Fruit fly (Drosophila melanogaster) whole organism, embryonic: ENCODE results near the gene CG17364.

Experiments used
- CG11695 ChIP-seq: fragments of 200-800 bp; sonication (Bioruptor generic); IDR thresholded peaks from 3 replicates; pipeline ENCODE4 v1.3.6; 2022; ENCODE audit warnings: missing biosample characterization, missing genetic modification characterization
- CG12236 ChIP-seq: fragments of 200-800 bp; sonication (Bioruptor generic); optimal IDR thresholded peaks from 2 replicates; lab custom pipeline; 2016; ENCODE audit warnings: missing biosample characterization, missing genetic modification characterization
- CG12391 ChIP-seq: fragments of 200-800 bp; sonication (Bioruptor generic); optimal IDR thresholded peaks from 3 replicates; lab custom pipeline; 2018; ENCODE audit warnings: missing biosample characterization, mild to moderate bottlenecking, missing genetic modification characterization, moderate library complexity
- CG12769 ChIP-seq: fragments of 200-800 bp; sonication (Bioruptor generic); optimal IDR thresholded peaks from 2 replicates; lab custom pipeline; 2019; ENCODE audit warnings: missing biosample characterization, mild to moderate bottlenecking, missing genetic modification characterization, moderate library complexity
- CG14050 ChIP-seq: fragments of 200-800 bp; sonication (Bioruptor generic); IDR thresholded peaks from 3 replicates; pipeline ENCODE4 v1.3.6; 2022; ENCODE audit warnings: missing biosample characterization, missing genetic modification characterization
- CG16779 ChIP-seq: fragments of 200-800 bp; sonication (Bioruptor generic); IDR thresholded peaks from 2 replicates; pipeline ENCODE4 v1.3.6; 2022; ENCODE audit warnings: missing biosample characterization, missing genetic modification characterization
- CG17385 ChIP-seq: fragments of 200-800 bp; sonication (Bioruptor generic); optimal IDR thresholded peaks from 3 replicates; lab custom pipeline; 2018; ENCODE audit warnings: missing biosample characterization, mild to moderate bottlenecking, missing genetic modification characterization
- CG2202 ChIP-seq: fragments of 200-800 bp; sonication (Bioruptor generic); optimal IDR thresholded peaks from 2 replicates; lab custom pipeline; 2018; ENCODE audit warnings: missing biosample characterization, mild to moderate bottlenecking, missing genetic modification characterization
- CG3065 ChIP-seq: fragments of 200-800 bp; sonication (Bioruptor generic); optimal IDR thresholded peaks from 2 replicates; lab custom pipeline; 2016; ENCODE audit warnings: missing biosample characterization, missing genetic modification characterization
- CG31224 ChIP-seq: fragments of 200-800 bp; sonication (Bioruptor generic); IDR thresholded peaks from 2 replicates; pipeline ENCODE4 v1.3.6; 2022; ENCODE audit warnings: missing biosample characterization, missing genetic modification characterization
- CG34224 ChIP-seq: fragments of 200-800 bp; sonication (Bioruptor generic); IDR thresholded peaks from 3 replicates; pipeline ENCODE4 v1.3.6; 2022; ENCODE audit warnings: missing biosample characterization, missing genetic modification characterization; ENCODE audit not compliant: partially characterized antibody
- CG3995 ChIP-seq: fragments of 200-800 bp; sonication (Bioruptor generic); optimal IDR thresholded peaks from 3 replicates; lab custom pipeline; 2016; ENCODE audit warnings: missing biosample characterization, missing genetic modification characterization
- CG5953 ChIP-seq: fragments of 200-800 bp; sonication (Bioruptor generic); IDR thresholded peaks from 2 replicates; pipeline ENCODE4 v1.3.6; 2022; ENCODE audit warnings: missing biosample characterization, missing genetic modification characterization
- CG6683 ChIP-seq: fragments of 200-800 bp; sonication (Bioruptor generic); optimal IDR thresholded peaks from 2 replicates; lab custom pipeline; 2017; ENCODE audit warnings: missing biosample characterization, mild to moderate bottlenecking, missing genetic modification characterization, missing genetic modification reagents
- CG7372 ChIP-seq: fragments of 200-800 bp; sonication (Bioruptor generic); IDR thresholded peaks from 2 replicates; pipeline ENCODE4 v1.3.6; 2022; ENCODE audit warnings: missing biosample characterization, missing genetic modification characterization
- CrebB ChIP-seq: fragments of 200-800 bp; sonication (Bioruptor generic); optimal IDR thresholded peaks from 3 replicates; lab custom pipeline; 2018; ENCODE audit warnings: missing biosample characterization, mild to moderate bottlenecking, missing genetic modification characterization
- Doc3 ChIP-seq: fragments of 200-800 bp; sonication (Bioruptor generic); IDR thresholded peaks from 3 replicates; pipeline ENCODE4 v1.3.6; 2022; ENCODE audit warnings: missing biosample characterization, missing genetic modification characterization; ENCODE audit not compliant: partially characterized antibody
- Eip74EF ChIP-seq, 2 experiments: fragments of 200-800 bp in 1 of 2; fragments of >200 bp in 1 of 2; sonication (Bioruptor generic) in 1 of 2; optimal IDR thresholded peaks; 2 replicates each; lab custom pipeline; 2017 to 2019; ENCODE audit warnings: missing biosample characterization in 2 of 2, missing genetic modification characterization in 2 of 2, mild to moderate bottlenecking in 1 of 2, moderate library complexity in 1 of 2
- Hr51 ChIP-seq, 2 experiments: fragments of 200-800 bp; sonication (Bioruptor generic); optimal IDR thresholded peaks; 2 replicates in 1 of 2; 3 replicates in 1 of 2; lab custom pipeline; 2016 to 2018; ENCODE audit warnings: missing biosample characterization in 2 of 2, missing genetic modification characterization in 2 of 2, mild to moderate bottlenecking in 1 of 2, moderate library complexity in 1 of 2
- Hsf ChIP-seq: fragments of 200-800 bp; sonication (Bioruptor generic); optimal IDR thresholded peaks from 3 replicates; lab custom pipeline; 2016; ENCODE audit warnings: missing biosample characterization, missing genetic modification characterization
- Jarid2 ChIP-seq: fragments of 200-800 bp; sonication (Bioruptor generic); optimal IDR thresholded peaks from 3 replicates; lab custom pipeline; 2017; ENCODE audit warnings: mild to moderate bottlenecking, missing biosample characterization, missing genetic modification reagents, missing genetic modification characterization
- Med ChIP-seq: fragments of 200-800 bp; sonication (Bioruptor generic); peaks from one replicate; lab custom pipeline; 2016; ENCODE audit warnings: missing biosample characterization, missing genetic modification characterization, mild to moderate bottlenecking, inconsistent platforms, moderate library complexity
- Neu2 ChIP-seq: fragments of 200-800 bp; sonication (Bioruptor generic); optimal IDR thresholded peaks from 3 replicates; lab custom pipeline; 2016; ENCODE audit warnings: missing biosample characterization, missing genetic modification characterization, borderline replicate concordance
- NfI ChIP-seq: fragments of 200-800 bp; sonication (Bioruptor generic); optimal IDR thresholded peaks from 3 replicates; lab custom pipeline; 2018; ENCODE audit warnings: missing biosample characterization, mild to moderate bottlenecking, missing genetic modification characterization, moderate library complexity
- Opbp ChIP-seq: fragments of 200-800 bp; sonication (Bioruptor generic); IDR thresholded peaks from 3 replicates; pipeline ENCODE4 v1.3.6; 2022; ENCODE audit warnings: missing biosample characterization, missing genetic modification characterization; ENCODE audit not compliant: partially characterized antibody
- Optix ChIP-seq: fragments of 200-800 bp; sonication (Bioruptor generic); IDR thresholded peaks from 3 replicates; pipeline ENCODE4 v1.3.6; 2022; ENCODE audit warnings: missing biosample characterization, missing genetic modification characterization
- PHDP ChIP-seq: fragments of 200-800 bp; sonication (Bioruptor generic); optimal IDR thresholded peaks from 3 replicates; lab custom pipeline; 2018; ENCODE audit warnings: missing biosample characterization, mild to moderate bottlenecking, missing genetic modification characterization, moderate library complexity
- Pdp1 ChIP-seq, 2 experiments: fragments of 200-800 bp; sonication (Bioruptor generic); optimal IDR thresholded peaks; 3 replicates each; lab custom pipeline; 2016; ENCODE audit warnings: missing biosample characterization in 2 of 2, missing genetic modification characterization in 2 of 2, mild to moderate bottlenecking in 1 of 2, moderate library complexity in 1 of 2
- Sin3A ChIP-seq: fragments of >200 bp; optimal IDR thresholded peaks from 2 replicates; lab custom pipeline; 2018
- Vsx1 ChIP-seq: fragments of 200-800 bp; sonication (Bioruptor generic); optimal IDR thresholded peaks from 2 replicates; lab custom pipeline; 2017; ENCODE audit warnings: missing biosample characterization, mild to moderate bottlenecking, missing genetic modification characterization, missing genetic modification reagents
- bab2 ChIP-seq: fragments of 200-800 bp; sonication (Bioruptor generic); optimal IDR thresholded peaks from 2 replicates; lab custom pipeline; 2016; ENCODE audit warnings: missing biosample characterization, missing genetic modification characterization
- bbx ChIP-seq: fragments of 200-800 bp; sonication (Bioruptor generic); IDR thresholded peaks from 2 replicates; pipeline ENCODE4 v1.3.6; 2022; ENCODE audit warnings: missing biosample characterization, missing genetic modification characterization; ENCODE audit not compliant: partially characterized antibody
- bsh ChIP-seq, 2 experiments: fragments of 200-800 bp; sonication (Bioruptor generic); optimal IDR thresholded peaks; 2 replicates each; lab custom pipeline; 2017 to 2018; ENCODE audit warnings: mild to moderate bottlenecking in 2 of 2, missing biosample characterization in 2 of 2, missing genetic modification characterization in 2 of 2, moderate library complexity in 1 of 2
- cas ChIP-seq: fragments of 200-800 bp; sonication (Bioruptor generic); IDR thresholded peaks from 2 replicates; pipeline ENCODE4 v1.3.6; 2022; ENCODE audit warnings: missing biosample characterization, missing genetic modification characterization
- corto ChIP-seq: fragments of 200-800 bp; sonication (Bioruptor generic); optimal IDR thresholded peaks from 2 replicates; lab custom pipeline; 2016; ENCODE audit warnings: missing biosample characterization, mild to moderate bottlenecking, missing genetic modification characterization, moderate library complexity
- crol ChIP-seq: fragments of 200-800 bp; sonication (Bioruptor generic); IDR thresholded peaks from 2 replicates; pipeline ENCODE4 v1.3.6; 2022; ENCODE audit warnings: missing biosample characterization, missing genetic modification characterization
- gfzf ChIP-seq: fragments of 200-800 bp; sonication (Bioruptor generic); optimal IDR thresholded peaks from 2 replicates; lab custom pipeline; 2016; ENCODE audit warnings: missing biosample characterization, mild to moderate bottlenecking, missing genetic modification characterization, moderate library complexity
- gro ChIP-seq: fragments of 200-800 bp; sonication (Bioruptor generic); optimal IDR thresholded peaks from 2 replicates; lab custom pipeline; 2016; ENCODE audit warnings: missing biosample characterization, missing genetic modification characterization
- insv ChIP-seq, 2 experiments: fragments of 200-800 bp; sonication (Bioruptor generic); optimal IDR thresholded peaks; 3 replicates each; lab custom pipeline; 2016 to 2018; ENCODE audit warnings: missing biosample characterization in 2 of 2, missing genetic modification characterization in 2 of 2
- kni ChIP-seq: fragments of 200-800 bp; sonication (Bioruptor generic); optimal IDR thresholded peaks from 3 replicates; lab custom pipeline; 2017; ENCODE audit warnings: mild to moderate bottlenecking, missing biosample characterization, missing genetic modification reagents, missing genetic modification characterization
- psq ChIP-seq: fragments of 200-800 bp; sonication (Bioruptor generic); optimal IDR thresholded peaks from 2 replicates; lab custom pipeline; 2017; ENCODE audit warnings: missing biosample characterization, missing genetic modification characterization
- sc ChIP-seq, 3 experiments: fragments of >200 bp in 2 of 3; fragments of 200-800 bp in 1 of 3; sonication (Bioruptor generic) in 1 of 3; optimal IDR thresholded peaks; 2 replicates in 2 of 3; 3 replicates in 1 of 3; lab custom pipeline; 2017; ENCODE audit warnings: mild to moderate bottlenecking in 1 of 3, missing biosample characterization in 1 of 3, missing genetic modification characterization in 1 of 3, missing genetic modification reagents in 1 of 3
- tgo ChIP-seq: fragments of 200-800 bp; sonication (Bioruptor generic); IDR thresholded peaks from 3 replicates; pipeline ENCODE4 v1.3.6; 2022; ENCODE audit warnings: missing biosample characterization, missing genetic modification characterization
- tup ChIP-seq: fragments of 200-800 bp; sonication (Bioruptor generic); optimal IDR thresholded peaks from 2 replicates; lab custom pipeline; 2016; ENCODE audit warnings: missing biosample characterization, mild to moderate bottlenecking, missing genetic modification characterization, moderate library complexity
- zfh1 ChIP-seq: fragments of 200-800 bp; sonication (Bioruptor generic); IDR thresholded peaks from 3 replicates; pipeline ENCODE4 v1.3.6; 2022; ENCODE audit warnings: missing biosample characterization, missing genetic modification characterization

Gene CG17364

DNA sequence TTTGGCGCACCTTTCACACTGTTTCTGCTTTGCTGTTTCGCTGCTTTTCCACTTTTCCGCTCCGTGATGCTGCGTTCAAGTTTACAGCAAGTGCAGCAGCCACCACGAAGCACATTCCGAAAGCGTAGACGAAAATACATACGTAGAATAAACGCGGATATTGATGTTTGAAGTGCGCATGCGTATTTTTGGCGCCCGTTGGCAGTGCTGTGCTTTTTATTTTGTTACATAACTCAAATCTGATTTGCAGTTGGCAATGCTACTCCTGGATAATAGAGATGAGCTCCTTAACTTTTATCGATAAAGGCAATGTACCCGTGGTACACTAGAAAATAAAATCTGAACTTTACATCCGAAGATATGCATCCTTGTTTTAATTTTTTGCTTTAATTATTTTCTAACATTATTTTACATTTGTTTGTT, 13.5 kb upstream of the CG17364 start (continued):
- 0 out of 3 replicates have a peak, but pooled peaks have one; percentile 18 for TF ChIP-seq tgo (GFP tag; lab: Robert Waterston, UW)
- no peak for TF ChIP-seq CG16779 (GFP tag; lab: Robert Waterston, UW)

DNA sequence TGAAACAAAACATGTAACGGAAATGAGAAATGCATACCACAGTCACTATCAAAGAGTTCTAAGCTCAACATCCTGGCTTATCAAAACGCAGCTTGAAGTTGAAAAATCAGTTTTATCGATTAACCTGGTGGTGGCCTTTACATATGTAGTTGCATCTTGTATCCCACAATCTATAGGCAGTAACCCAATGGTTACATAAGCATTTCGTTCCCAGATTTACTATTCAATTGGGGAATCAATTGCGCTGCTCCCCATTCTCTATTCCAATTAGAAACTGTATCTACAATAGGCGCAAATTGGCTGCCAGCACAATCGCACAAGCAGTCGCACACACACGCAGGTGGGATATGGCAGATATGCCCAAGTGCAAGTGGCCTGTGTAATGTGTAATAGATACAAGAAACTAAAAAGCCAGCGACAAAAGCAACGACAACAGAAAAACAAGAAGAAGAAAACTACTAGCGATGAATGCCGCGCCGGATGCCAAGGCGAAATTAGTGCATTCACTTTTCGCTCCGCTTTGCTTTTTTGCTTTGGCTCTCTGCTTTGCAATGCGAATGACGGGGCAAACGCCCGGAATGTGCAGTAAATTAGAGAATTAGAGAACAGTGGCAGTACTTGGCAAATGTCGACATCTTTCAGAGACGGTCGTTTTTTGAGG, 12.6 kb upstream of the CG17364 start:
- TF ChIP-seq bsh (GFP tag; optimal IDR thresholded peaks at IDR 0.05; lab: Kevin White, UChicago) (no peak), Vsx1 (GFP tag; lab: Kevin White, UChicago) (no peak), Eip74EF (GFP tag; optimal IDR thresholded peaks at IDR 0.05; lab: Kevin White, UChicago) (no peak), Optix (no peak), psq (GFP tag; lab: Kevin White, UChicago) (peak; percentile 25), CG34224 (no peak), zfh1 (GFP tag; lab: Robert Waterston, UW) (0 out of 3 replicates have a peak, but pooled peaks have one; percentile 19), Opbp (GFP tag; lab: Robert Waterston, UW) (no peak), CG12391 (no peak), CG5953 (no peak), Med (GFP tag; lab: Kevin White, UChicago) (peak; percentile 32), CrebB (tag; lab: Kevin White, UChicago) (no peak), insv (GFP tag; optimal IDR thresholded peaks at IDR 0.05; lab: Kevin White, UChicago) (peak in 1 of 2 experiments; percentile 0), Neu2 (no peak), CG17385 (GFP tag; lab: Kevin White, UChicago) (peak; percentile 57), bbx (GFP tag; lab: Robert Waterston, UW) (0 out of 2 replicates have a peak, but pooled peaks have one; percentile 8), CG7372 (GFP tag; lab: Robert Waterston, UW) (no peak), Pdp1 (GFP tag; optimal IDR thresholded peaks at IDR 0.05; lab: Kevin White, UChicago) (peak in 1 of 2 experiments; percentile 91), Sin3A (no peak)

DNA sequence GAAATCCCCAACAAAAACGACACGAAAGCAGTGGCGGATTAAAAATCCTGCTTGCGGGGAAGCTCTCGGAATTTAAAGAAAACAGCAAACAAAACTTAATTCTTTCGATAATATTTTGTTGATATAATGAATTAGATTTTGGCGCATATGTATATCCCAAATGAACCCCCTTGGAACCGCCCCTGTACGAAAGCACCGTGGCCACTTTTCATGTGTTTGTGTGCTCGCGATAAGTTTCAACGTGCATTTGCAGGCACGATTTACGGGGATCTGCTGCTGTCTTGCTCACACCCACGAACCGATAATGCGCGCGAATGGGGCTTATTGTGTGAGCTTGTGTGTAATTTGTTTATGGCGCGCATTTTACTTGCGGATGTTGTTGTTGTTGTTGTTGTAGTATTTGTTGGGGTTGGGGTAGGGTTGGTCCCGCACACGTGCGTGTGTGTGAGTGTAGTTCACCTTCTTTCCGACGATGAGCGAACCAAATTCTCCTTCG, 11.8 kb upstream of the CG17364 start:
- TF ChIP-seq Vsx1 (GFP tag; lab: Kevin White, UChicago) (peak; percentile 89), Hr51 (GFP tag; optimal IDR thresholded peaks at IDR 0.05; lab: Kevin White, UChicago) (peak; percentile 93 to 96), crol (GFP tag; lab: Robert Waterston, UW) (peak; percentile 66), bab2 (GFP tag; lab: Kevin White, UChicago) (peak; percentile 97), sc (optimal IDR thresholded peaks at IDR 0.05; lab: Kevin White, UChicago) (no peak), sc (GFP tag; optimal IDR thresholded peaks at IDR 0.05; lab: Kevin White, UChicago) (peak; percentile 85), cas (GFP tag; lab: Robert Waterston, UW) (peak; percentile 83), Jarid2 (peak; percentile 80), kni (GFP tag; lab: Kevin White, UChicago) (peak; percentile 88), CG12769 (peak; percentile 96), Doc3 (GFP tag; lab: Robert Waterston, UW) (no peak), gro (peak; percentile 93), corto (peak; percentile 91), CG31224 (peak; percentile 76), CG3065 (GFP tag; lab: Kevin White, UChicago) (peak; percentile 75), CG6683 (peak; percentile 84), CG11695 (GFP tag; lab: Robert Waterston, UW) (peak; percentile 77), gfzf (peak; percentile 15), CG14050 (peak; percentile 96), PHDP (tag; lab: Kevin White, UChicago) (peak; percentile 96), Hsf (peak; percentile 96), tup (GFP tag; lab: Kevin White, UChicago) (peak; percentile 91), CG2202 (tag; lab: Kevin White, UChicago) (peak; percentile 79), CG3995 (GFP tag; lab: Kevin White, UChicago) (peak; percentile 65), CG12236 (GFP tag; lab: Kevin White, UChicago) (peak; percentile 88), NfI (GFP tag; lab: Kevin White, UChicago) (peak; percentile 98)
